Fruit fly (Drosophila melanogaster): ENCODE results near the gene rt.

DNA sequence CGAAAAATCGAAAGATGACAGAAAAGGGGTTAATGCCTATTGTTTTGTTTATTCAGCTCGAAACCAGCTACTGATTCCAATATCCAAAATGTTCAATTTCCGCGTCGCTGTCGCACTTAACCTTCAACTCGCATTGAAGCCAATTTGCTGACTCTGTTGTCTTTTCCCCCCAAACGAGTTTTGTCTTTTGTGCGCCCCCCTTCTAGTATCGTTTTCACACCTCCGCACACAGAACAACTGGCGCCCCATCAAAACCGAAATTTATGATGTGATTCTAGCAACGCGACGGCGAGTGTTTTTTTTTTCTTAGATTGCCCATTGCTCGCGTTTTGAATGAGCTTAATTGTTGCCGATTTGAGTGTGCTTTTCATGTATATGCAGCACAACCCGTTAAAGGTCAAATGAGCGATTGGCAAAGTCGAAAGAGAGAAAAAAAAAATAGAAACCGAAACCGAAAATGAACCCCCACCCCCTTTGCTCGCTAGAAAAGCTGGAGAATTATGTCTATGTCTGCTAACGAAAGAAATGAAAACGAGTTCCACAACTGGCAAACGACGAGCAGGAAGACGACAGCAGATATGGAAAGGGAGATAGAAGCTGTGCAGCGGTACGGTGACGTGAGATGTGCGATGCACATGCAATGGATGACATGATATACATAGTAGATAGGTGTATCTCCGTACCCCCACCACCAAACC, 37.1 kb downstream of the rt start:
- TF ChIP-seq Myc (optimal IDR thresholded peaks at IDR 0.05) (no peak), rgr (GFP tag; optimal IDR thresholded peaks at IDR 0.05) (no peak), psq (GFP tag; optimal IDR thresholded peaks at IDR 0.05) (no peak), CG32264 (GFP tag; optimal IDR thresholded peaks at IDR 0.05) (no peak), Dfd (GFP tag; optimal IDR thresholded peaks at IDR 0.05) (no peak), OdsH (GFP tag; optimal IDR thresholded peaks at IDR 0.05) (no peak), woc (GFP tag; optimal IDR thresholded peaks at IDR 0.05) (no peak), fru (GFP tag; optimal IDR thresholded peaks at IDR 0.05) (no peak), ey (GFP tag; optimal IDR thresholded peaks at IDR 0.05) (no peak), jim (GFP tag; optimal IDR thresholded peaks at IDR 0.05) (no peak), lola (GFP tag; optimal IDR thresholded peaks at IDR 0.05) (no peak), Dif (GFP tag; optimal IDR thresholded peaks at IDR 0.05; ENCODE audit: partially characterized antibody) (no peak)
